Worm (Caenorhabditis elegans) whole organism, L1 larva: ENCODE results near the gene clec-175.
A peak's percentile ranks its signal among the peaks of the same experiment; 100 is the strongest.

ENCODE experiments used
- C04F5.9 ChIP-seq: sonication (generic microtip); optimal IDR thresholded peaks from 2 replicates; lab custom pipeline; 2016; ENCODE audit warnings: missing genetic modification characterization, missing compliant biosample characterization
- C16A3.4 ChIP-seq: fragments of 150-350 bp; optimal IDR thresholded peaks from 2 replicates; lab custom pipeline; 2014; ENCODE audit warnings: missing biosample characterization, missing genetic modification characterization
- alr-1 ChIP-seq: fragments of 200-800 bp; sonication (Bioruptor generic); optimal IDR thresholded peaks from 2 replicates; lab custom pipeline; 2018; ENCODE audit warnings: borderline replicate concordance, mild to moderate bottlenecking, missing genetic modification characterization, missing compliant biosample characterization
- ceh-63 ChIP-seq: fragments of 200-800 bp; sonication (Bioruptor generic); optimal IDR thresholded peaks from 2 replicates; lab custom pipeline; 2018; ENCODE audit warnings: mild to moderate bottlenecking, missing genetic modification characterization, missing compliant biosample characterization
- ceh-82 ChIP-seq, 3 experiments: fragments of 150-350 bp in 1 of 3; sonication (generic microtip) in 2 of 3; optimal IDR thresholded peaks; 2 replicates each; lab custom pipeline; 2014 to 2017; ENCODE audit warnings: missing biosample characterization in 3 of 3, missing genetic modification characterization in 3 of 3
- ceh-90 ChIP-seq: sonication (generic microtip); optimal IDR thresholded peaks from 2 replicates; lab custom pipeline; 2016; ENCODE audit warnings: missing genetic modification characterization, missing compliant biosample characterization
- ces-1 ChIP-seq: fragments of 150-350 bp; optimal IDR thresholded peaks from 2 replicates; lab custom pipeline; 2014; ENCODE audit warnings: missing biosample characterization, missing genetic modification reagents, missing genetic modification characterization
- dpl-1 ChIP-seq, 3 experiments: fragments of 150-350 bp in 2 of 3; sonication (generic microtip) in 1 of 3; optimal IDR thresholded peaks; 2 replicates each; lab custom pipeline; 2014 to 2017; ENCODE audit warnings: missing biosample characterization in 3 of 3, missing genetic modification characterization in 3 of 3, missing genetic modification reagents in 3 of 3
- efl-1 ChIP-seq, 4 experiments: fragments of 150-350 bp; optimal IDR thresholded peaks in 3 of 4; peaks in 1 of 4; 1 replicate in 1 of 4; 2 replicates in 3 of 4; lab custom pipeline; 2014; ENCODE audit warnings: missing biosample characterization in 2 of 4, missing genetic modification characterization in 2 of 4, missing genetic modification reagents in 2 of 4
- efl-3 ChIP-seq: fragments of 200-800 bp; sonication (Bioruptor generic); optimal IDR thresholded peaks from 2 replicates; lab custom pipeline; 2018; ENCODE audit warnings: mild to moderate bottlenecking, missing genetic modification characterization, missing compliant biosample characterization
- egl-27 ChIP-seq, 2 experiments: fragments of 150-350 bp in 1 of 2; sonication (generic microtip); optimal IDR thresholded peaks; 3 replicates each; lab custom pipeline; 2017 to 2018; ENCODE audit warnings: missing biosample characterization in 2 of 2, missing genetic modification characterization in 2 of 2, missing genetic modification reagents in 2 of 2
- elt-2 ChIP-seq: sonication (generic microtip); optimal IDR thresholded peaks from 2 replicates; lab custom pipeline; 2016; ENCODE audit warnings: missing genetic modification characterization, mild to moderate bottlenecking, inconsistent platforms, missing compliant biosample characterization, missing genetic modification reagents
- ets-5 ChIP-seq: fragments of 200-800 bp; sonication (Bioruptor generic); IDR thresholded peaks from 2 replicates; pipeline ENCODE4 v1.3.6; 2022; ENCODE audit warnings: missing genetic modification characterization, missing compliant biosample characterization
- fos-1 ChIP-seq: fragments of 150-350 bp; optimal IDR thresholded peaks from 2 replicates; lab custom pipeline; 2014; ENCODE audit warnings: missing biosample characterization, missing genetic modification characterization
- grh-1 ChIP-seq: fragments of 200-800 bp; sonication (Bioruptor generic); IDR thresholded peaks from 2 replicates; pipeline ENCODE4 v1.3.6; 2022; ENCODE audit warnings: missing genetic modification reagents, missing genetic modification characterization, missing compliant biosample characterization
- hpl-2 ChIP-seq: fragments of 150-350 bp; optimal IDR thresholded peaks from 2 replicates; lab custom pipeline; 2014; ENCODE audit warnings: missing biosample characterization, missing genetic modification reagents, missing genetic modification characterization
- isw-1 ChIP-seq: fragments of 200-800 bp; sonication (Bioruptor generic); IDR thresholded peaks from 2 replicates; pipeline ENCODE4 v1.3.6; 2022; ENCODE audit warnings: missing genetic modification characterization, missing compliant biosample characterization
- jun-1 ChIP-seq: fragments of 150-350 bp; optimal IDR thresholded peaks from 2 replicates; lab custom pipeline; 2014; ENCODE audit warnings: missing biosample characterization, missing genetic modification reagents, missing genetic modification characterization
- lin-13 ChIP-seq: fragments of 150-350 bp; optimal IDR thresholded peaks from 2 replicates; lab custom pipeline; 2014; ENCODE audit warnings: missing biosample characterization, missing genetic modification reagents, missing genetic modification characterization
- lin-14 ChIP-seq: fragments of 200-800 bp; sonication (Bioruptor generic); optimal IDR thresholded peaks from 2 replicates; lab custom pipeline; 2018; ENCODE audit warnings: mild to moderate bottlenecking, missing genetic modification characterization, moderate library complexity, missing compliant biosample characterization
- lin-15B ChIP-seq: fragments of 150-350 bp; sonication (generic microtip); optimal IDR thresholded peaks from 3 replicates; lab custom pipeline; 2014; ENCODE audit warnings: missing biosample characterization, missing genetic modification characterization
- lin-39 ChIP-seq: fragments of 150-350 bp; optimal IDR thresholded peaks from 2 replicates; lab custom pipeline; 2014; ENCODE audit warnings: missing biosample characterization, missing genetic modification reagents, missing genetic modification characterization
- lir-3 ChIP-seq: sonication (generic microtip); optimal IDR thresholded peaks from 2 replicates; lab custom pipeline; 2016; ENCODE audit warnings: mild to moderate bottlenecking, missing genetic modification characterization, moderate library complexity, missing compliant biosample characterization; ENCODE audit not compliant: poor library complexity
- lsy-2 ChIP-seq, 2 experiments: fragments of 150-350 bp; optimal IDR thresholded peaks; 2 replicates each; lab custom pipeline; 2014; ENCODE audit warnings: missing biosample characterization in 2 of 2, missing genetic modification characterization in 2 of 2
- mdl-1 ChIP-seq, 2 experiments: fragments of 150-350 bp; optimal IDR thresholded peaks; 2 replicates each; lab custom pipeline; 2014 to 2017; ENCODE audit warnings: missing biosample characterization in 2 of 2, missing genetic modification characterization in 2 of 2, inconsistent platforms in 1 of 2
- mef-2 ChIP-seq: fragments of 150-350 bp; optimal IDR thresholded peaks from 2 replicates; lab custom pipeline; 2014; ENCODE audit warnings: missing biosample characterization, missing genetic modification characterization
- nhr-19 ChIP-seq: fragments of 200-800 bp; sonication (Bioruptor generic); conservative IDR thresholded peaks from 2 replicates; pipeline ENCODE4 v1.3.6; 2022; ENCODE audit warnings: missing genetic modification characterization, missing compliant biosample characterization
- nhr-20 ChIP-seq: sonication (generic microtip); optimal IDR thresholded peaks from 2 replicates; lab custom pipeline; 2016; ENCODE audit warnings: mild to moderate bottlenecking, missing genetic modification characterization, missing compliant biosample characterization
- nhr-237 ChIP-seq: fragments of 150-350 bp; optimal IDR thresholded peaks from 2 replicates; lab custom pipeline; 2014; ENCODE audit warnings: missing biosample characterization, missing genetic modification characterization
- nhr-28 ChIP-seq: fragments of 150-350 bp; optimal IDR thresholded peaks from 2 replicates; lab custom pipeline; 2014; ENCODE audit warnings: missing biosample characterization, missing genetic modification characterization
- nhr-47 ChIP-seq: sonication (generic microtip); optimal IDR thresholded peaks from 2 replicates; lab custom pipeline; 2016; ENCODE audit warnings: mild to moderate bottlenecking, missing genetic modification characterization, moderate library complexity, missing compliant biosample characterization
- nhr-71 ChIP-seq: sonication (generic microtip); optimal IDR thresholded peaks from 2 replicates; lab custom pipeline; 2016; ENCODE audit warnings: mild to moderate bottlenecking, missing genetic modification characterization, moderate library complexity, missing compliant biosample characterization
- nhr-77 ChIP-seq: fragments of 150-350 bp; optimal IDR thresholded peaks from 2 replicates; lab custom pipeline; 2014; ENCODE audit warnings: missing biosample characterization, missing genetic modification characterization
- nhr-84 ChIP-seq: sonication (generic microtip); optimal IDR thresholded peaks from 2 replicates; lab custom pipeline; 2017; ENCODE audit warnings: missing biosample characterization, missing genetic modification characterization
- nhr-85 ChIP-seq: sonication (generic microtip); peaks from one replicate; lab custom pipeline; 2016; ENCODE audit warnings: missing genetic modification characterization, inconsistent platforms, missing compliant biosample characterization
- pqm-1 ChIP-seq: sonication (generic microtip); optimal IDR thresholded peaks from 3 replicates; lab custom pipeline; 2017; ENCODE audit warnings: missing biosample characterization, missing genetic modification characterization
- rnt-1 ChIP-seq: sonication (generic microtip); optimal IDR thresholded peaks from 2 replicates; lab custom pipeline; 2016; ENCODE audit warnings: mild to moderate bottlenecking, missing genetic modification characterization, moderate library complexity, missing compliant biosample characterization
- snu-23 ChIP-seq: sonication (generic microtip); optimal IDR thresholded peaks from 2 replicates; lab custom pipeline; 2016; ENCODE audit warnings: missing genetic modification characterization, missing compliant biosample characterization
- sptf-1 ChIP-seq: fragments of 150-350 bp; optimal IDR thresholded peaks from 2 replicates; lab custom pipeline; 2014; ENCODE audit warnings: missing biosample characterization, missing genetic modification characterization
- swsn-7 ChIP-seq: sonication (generic microtip); optimal IDR thresholded peaks from 2 replicates; lab custom pipeline; 2016; ENCODE audit warnings: missing genetic modification characterization, missing compliant biosample characterization
- tbx-2 ChIP-seq: sonication (generic microtip); optimal IDR thresholded peaks from 2 replicates; lab custom pipeline; 2016; ENCODE audit warnings: missing genetic modification characterization, missing compliant biosample characterization
- unc-130 ChIP-seq: fragments of 150-350 bp; optimal IDR thresholded peaks from 2 replicates; lab custom pipeline; 2017; ENCODE audit warnings: missing biosample characterization, missing genetic modification characterization, inconsistent platforms
- unc-62 ChIP-seq: fragments of 150-350 bp; optimal IDR thresholded peaks from 2 replicates; lab custom pipeline; 2014; ENCODE audit warnings: missing biosample characterization, missing genetic modification reagents, missing genetic modification characterization
- zip-4 ChIP-seq: fragments of 200-800 bp; sonication (Bioruptor generic); optimal IDR thresholded peaks from 2 replicates; lab custom pipeline; 2018; ENCODE audit warnings: mild to moderate bottlenecking, missing genetic modification characterization, moderate library complexity, missing compliant biosample characterization
- ztf-11 ChIP-seq, 2 experiments: sonication (generic microtip); optimal IDR thresholded peaks; 2 replicates each; lab custom pipeline; 2016 to 2017; ENCODE audit warnings: missing genetic modification characterization in 2 of 2, missing biosample characterization in 1 of 2, missing compliant biosample characterization in 1 of 2

Gene clec-175

DNA sequence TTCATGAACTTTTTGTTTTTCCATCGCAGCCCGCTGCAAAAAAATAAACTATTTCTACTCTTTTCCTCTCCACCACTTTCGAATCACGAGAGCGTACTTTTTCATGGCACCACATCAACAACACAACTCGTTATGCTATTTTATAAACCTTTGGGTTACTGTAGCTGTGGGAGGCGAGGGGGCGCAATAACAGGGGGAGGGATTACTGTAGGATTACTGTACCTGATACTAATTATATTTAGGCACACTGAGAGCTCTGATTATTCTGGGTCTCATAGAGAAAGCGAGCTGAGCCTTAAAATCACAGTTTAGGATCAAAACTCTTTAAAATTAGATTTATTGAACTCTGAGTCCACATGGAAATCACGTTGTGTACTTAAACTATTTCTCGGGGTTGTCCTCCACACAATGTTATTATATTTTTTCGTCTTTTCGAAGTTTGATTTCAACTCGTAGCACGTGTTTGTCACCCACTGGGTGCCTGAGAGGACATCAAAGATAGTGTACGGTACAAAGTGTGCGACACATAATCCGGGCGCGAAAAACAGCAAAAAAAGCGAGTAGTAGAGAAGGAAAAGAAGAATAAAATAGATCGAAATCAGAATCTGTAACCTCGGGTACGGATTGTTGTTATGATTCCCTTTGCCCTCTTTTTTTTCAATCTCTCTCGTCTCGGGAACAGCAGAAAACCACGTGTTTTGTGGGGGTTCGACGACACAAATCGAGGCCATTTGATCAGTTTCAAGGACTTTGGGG lies 50.5 kb downstream of the clec-175 start (continued):
- TF ChIP-seq ceh-82 (tag; optimal IDR thresholded peaks at IDR 0.05; lab: Kevin White, UChicago) (no peak), nhr-20 (tag; lab: Kevin White, UChicago) (peak; percentile 86), C16A3.4 (peak; percentile 54), lir-3 (tag; lab: Kevin White, UChicago) (no peak), nhr-47 (peak; percentile 44), mdl-1 (tag; optimal IDR thresholded peaks at IDR 0.05; lab: Kevin White, UChicago) (peak in 1 of 2 experiments; percentile 89), tbx-2 (tag; lab: Kevin White, UChicago) (peak; percentile 25), ztf-11 (tag; optimal IDR thresholded peaks at IDR 0.05; lab: Kevin White, UChicago) (no peak), sptf-1 (tag; lab: Kevin White, UChicago) (no peak), hpl-2 (GFP tag; lab: Kevin White, UChicago) (no peak), snu-23 (peak; percentile 80), fos-1 (no peak), ets-5 (no peak), ceh-63 (GFP tag; lab: Kevin White, UChicago) (no peak), unc-130 (tag; lab: Kevin White, UChicago) (peak; percentile 3), jun-1 (tag; lab: Kevin White, UChicago) (no peak), ceh-90 (tag; lab: Kevin White, UChicago) (no peak), nhr-84 (tag; lab: Kevin White, UChicago) (no peak), ces-1 (GFP tag; lab: Kevin White, UChicago) (no peak), egl-27 (tag; optimal IDR thresholded peaks at IDR 0.05; lab: Kevin White, UChicago) (no peak), nhr-85 (tag; lab: Kevin White, UChicago) (peak; percentile 98), nhr-77 (tag; lab: Kevin White, UChicago) (no peak), nhr-237 (tag; lab: Kevin White, UChicago) (no peak), lin-13 (GFP tag; lab: Kevin White, UChicago) (peak; percentile 6), efl-3 (GFP tag; lab: Kevin White, UChicago) (no peak), lin-39 (tag; lab: Kevin White, UChicago) (no peak), nhr-19 (GFP tag; lab: Robert Waterston, UW) (peak; percentile 50), dpl-1 (GFP tag; optimal IDR thresholded peaks at IDR 0.05; lab: Kevin White, UChicago) (peak; percentile 7 to 36 (median 9)), grh-1 (GFP tag; lab: Robert Waterston, UW) (0 out of 2 replicates have a peak, but pooled peaks have one; percentile 29), zip-4 (GFP tag; lab: Kevin White, UChicago) (no peak), lin-15B (no peak), rnt-1 (peak; percentile 28)

DNA sequence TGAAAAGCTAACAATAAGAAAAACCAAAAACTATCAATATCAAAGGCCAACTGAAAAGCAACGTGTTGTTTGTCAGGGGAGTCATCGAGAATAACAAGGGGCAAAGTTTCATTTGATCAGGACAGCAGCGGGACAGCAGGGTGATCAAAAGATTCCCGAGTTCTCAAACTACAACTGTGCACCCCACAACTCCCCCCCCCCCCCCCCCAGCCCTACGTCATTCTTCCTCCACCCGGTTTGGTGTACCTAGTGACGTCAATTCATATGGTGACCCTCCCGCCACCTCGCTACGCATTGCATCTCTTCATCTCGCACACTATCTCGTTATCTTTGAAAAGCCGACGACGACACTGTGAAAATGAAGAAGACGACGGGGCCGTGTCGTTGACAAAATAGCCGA lies 51.6 kb downstream of the clec-175 start:
- TF ChIP-seq efl-1 (optimal IDR thresholded peaks at IDR 0.05; lab: Kevin White, UChicago) (no peak), efl-1 (GFP tag; optimal IDR thresholded peaks at IDR 0.05 in 1 of 2; lab: Kevin White, UChicago) (peak in 1 of 2 experiments; percentile 55), nhr-71 (tag; lab: Kevin White, UChicago) (peak; percentile 30), nhr-85 (tag; lab: Kevin White, UChicago) (peak; percentile 1), lin-15B (no peak), lin-14 (GFP tag; lab: Kevin White, UChicago) (peak; percentile 45), nhr-19 (GFP tag; lab: Robert Waterston, UW) (peak; percentile 27; the same call in 1 of the 2 replicates)

DNA sequence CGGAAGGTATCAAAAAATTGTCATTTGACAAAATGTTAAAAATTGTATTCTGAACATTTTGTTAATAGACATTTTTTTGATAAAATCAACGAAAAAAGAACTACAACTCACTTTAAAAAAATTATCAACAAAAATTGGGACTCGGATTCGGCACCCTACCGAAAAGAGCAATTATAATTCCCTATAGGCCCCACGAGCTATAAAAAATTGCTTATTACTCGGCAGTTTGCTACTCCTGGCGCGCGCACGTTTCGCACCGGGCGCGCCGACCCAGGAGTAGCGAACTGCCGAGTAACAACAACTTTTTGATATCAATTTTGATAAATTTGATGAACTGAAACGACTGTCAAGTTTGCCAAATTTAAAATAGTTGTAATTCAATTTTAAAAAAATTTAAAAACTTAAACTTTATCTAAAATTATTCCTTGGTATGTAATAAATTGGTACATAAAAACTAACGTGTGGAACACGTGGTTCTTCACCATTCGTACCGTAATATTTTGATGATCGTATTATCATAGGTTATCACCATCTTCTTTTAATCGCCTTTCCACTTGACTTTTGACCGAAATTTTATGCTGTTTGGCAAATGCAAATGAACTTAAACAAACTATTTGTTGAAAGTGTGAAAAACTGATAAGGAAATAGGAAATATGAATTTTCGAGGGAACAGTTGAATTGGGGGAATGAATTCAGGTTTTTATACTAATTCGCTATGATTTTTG lies 53.4 kb downstream of the clec-175 start:
- peak in 1 of 2 experiments; percentile 47 for TF ChIP-seq lsy-2 (tag; optimal IDR thresholded peaks at IDR 0.05; lab: Kevin White, UChicago)
- no peak for TF ChIP-seq swsn-7
- no peak for TF ChIP-seq isw-1
- TF ChIP-seq pqm-1 (tag; lab: Kevin White, UChicago), result no peak
- no peak for TF ChIP-seq nhr-28
- no peak for TF ChIP-seq ets-5
- no peak for TF ChIP-seq C16A3.4
- TF ChIP-seq mef-2, result no peak
- no peak for TF ChIP-seq nhr-77 (tag; lab: Kevin White, UChicago)
- no peak for TF ChIP-seq ceh-63 (GFP tag; lab: Kevin White, UChicago)
- no peak for TF ChIP-seq alr-1 (tag; lab: Kevin White, UChicago)
- TF ChIP-seq unc-62 (GFP tag; lab: Kevin White, UChicago), result no peak
- no peak for TF ChIP-seq lin-39 (tag; lab: Kevin White, UChicago)
- no peak for TF ChIP-seq mdl-1 (tag; optimal IDR thresholded peaks at IDR 0.05; lab: Kevin White, UChicago)
- TF ChIP-seq jun-1 (tag; lab: Kevin White, UChicago), result no peak
- no peak for TF ChIP-seq ces-1 (GFP tag; lab: Kevin White, UChicago)
- peak; percentile 77 for TF ChIP-seq elt-2 (tag; lab: Kevin White, UChicago)
- no peak for TF ChIP-seq ceh-90 (tag; lab: Kevin White, UChicago)
- no peak for TF ChIP-seq grh-1 (GFP tag; lab: Robert Waterston, UW)
- no peak for TF ChIP-seq C04F5.9 (tag; lab: Kevin White, UChicago)
